Fruit fly (Drosophila melanogaster): ENCODE data around the gene Fur2.

- TF ChIP-seq pan (optimal IDR thresholded peaks at IDR 0.05) (no peak), Dll (optimal IDR thresholded peaks at IDR 0.05) (no peak), CG8478 (optimal IDR thresholded peaks at IDR 0.05) (no peak)
These were observed 48.0 kb downstream of the Fur2 start for dm6 chrX:16420878-16421277.

Data from whole organism.